Worm (Caenorhabditis elegans) whole organism, mixed stage, embryonic: Measurements from ENCODE around the gene fbxa-50.

Source experiments
- M03D4.4 ChIP-seq: sonication (generic microtip); optimal IDR thresholded peaks from 2 replicates; lab custom pipeline; 2017; ENCODE audit warnings: mild to moderate bottlenecking, missing genetic modification characterization, missing compliant biosample characterization
- bed-3 ChIP-seq: fragments of 200-800 bp; sonication (Bioruptor generic); optimal IDR thresholded peaks from 3 replicates; lab custom pipeline; 2018; ENCODE audit warnings: mild to moderate bottlenecking, missing genetic modification characterization, moderate library complexity, missing compliant biosample characterization
- ceh-43 ChIP-seq: fragments of 200-800 bp; sonication (Bioruptor generic); optimal IDR thresholded peaks from 2 replicates; lab custom pipeline; 2018; ENCODE audit warnings: mild to moderate bottlenecking, missing genetic modification characterization, moderate library complexity, missing compliant biosample characterization
- ceh-83 ChIP-seq: fragments of 200-800 bp; sonication (Bioruptor generic); optimal IDR thresholded peaks from 2 replicates; lab custom pipeline; 2018; ENCODE audit warnings: mild to moderate bottlenecking, missing genetic modification characterization, missing compliant biosample characterization
- ces-1 ChIP-seq: fragments of 150-350 bp; optimal IDR thresholded peaks from 2 replicates; lab custom pipeline; 2014; ENCODE audit warnings: missing biosample characterization, missing genetic modification reagents, missing genetic modification characterization
- cnd-1 ChIP-seq: fragments of 200-800 bp; sonication (Bioruptor generic); optimal IDR thresholded peaks from 2 replicates; lab custom pipeline; 2018; ENCODE audit warnings: mild to moderate bottlenecking, missing genetic modification characterization, missing compliant biosample characterization
- drap-1 ChIP-seq: fragments of 200-800 bp; sonication (Bioruptor generic); optimal IDR thresholded peaks from 3 replicates; lab custom pipeline; 2018; ENCODE audit warnings: mild to moderate bottlenecking, missing genetic modification characterization, missing compliant biosample characterization
- elt-1 ChIP-seq: sonication (generic microtip); optimal IDR thresholded peaks from 2 replicates; lab custom pipeline; 2017; ENCODE audit warnings: missing genetic modification characterization, mild to moderate bottlenecking, missing compliant biosample characterization, antibody characterized with exemption, moderate library complexity, borderline replicate concordance; ENCODE audit not compliant: insufficient read depth
- elt-3 ChIP-seq: fragments of 150-350 bp; optimal IDR thresholded peaks from 2 replicates; lab custom pipeline; 2014; ENCODE audit warnings: missing biosample characterization, missing genetic modification characterization
- flh-1 ChIP-seq: fragments of 200-800 bp; sonication (Bioruptor generic); optimal IDR thresholded peaks from 2 replicates; lab custom pipeline; 2018; ENCODE audit warnings: mild to moderate bottlenecking, missing genetic modification characterization, moderate library complexity, missing compliant biosample characterization
- ham-2 ChIP-seq: fragments of 200-800 bp; sonication (Bioruptor generic); optimal IDR thresholded peaks from 2 replicates; lab custom pipeline; 2018; ENCODE audit warnings: mild to moderate bottlenecking, missing genetic modification characterization, missing compliant biosample characterization
- lin-13 ChIP-seq: fragments of 150-350 bp; optimal IDR thresholded peaks from 2 replicates; lab custom pipeline; 2014; ENCODE audit warnings: missing biosample characterization, missing genetic modification characterization
- lin-32 ChIP-seq: fragments of 200-800 bp; sonication (Bioruptor generic); optimal IDR thresholded peaks from 2 replicates; lab custom pipeline; 2018; ENCODE audit warnings: mild to moderate bottlenecking, missing genetic modification characterization, missing compliant biosample characterization
- lsy-2 ChIP-seq: fragments of 150-350 bp; optimal IDR thresholded peaks from 2 replicates; lab custom pipeline; 2014; ENCODE audit warnings: missing biosample characterization, missing genetic modification characterization
- mab-5 ChIP-seq: fragments of 150-350 bp; optimal IDR thresholded peaks from 2 replicates; lab custom pipeline; 2014; ENCODE audit warnings: missing biosample characterization, missing genetic modification characterization
- mep-1 ChIP-seq: fragments of 150-350 bp; optimal IDR thresholded peaks from 2 replicates; lab custom pipeline; 2017; ENCODE audit warnings: missing biosample characterization, missing genetic modification reagents, missing genetic modification characterization, inconsistent platforms
- mls-2 ChIP-seq: sonication (generic microtip); optimal IDR thresholded peaks from 2 replicates; lab custom pipeline; 2016; ENCODE audit warnings: mild to moderate bottlenecking, missing genetic modification characterization, moderate library complexity, missing compliant biosample characterization
- nhr-12 ChIP-seq: fragments of 150-350 bp; optimal IDR thresholded peaks from 2 replicates; lab custom pipeline; 2014; ENCODE audit warnings: missing biosample characterization, missing genetic modification characterization
- nhr-2 ChIP-seq: fragments of 150-350 bp; optimal IDR thresholded peaks from 2 replicates; lab custom pipeline; 2014; ENCODE audit warnings: missing biosample characterization, missing genetic modification characterization
- nhr-237 ChIP-seq: fragments of 150-350 bp; optimal IDR thresholded peaks from 2 replicates; lab custom pipeline; 2014; ENCODE audit warnings: missing biosample characterization, missing genetic modification characterization
- nhr-28 ChIP-seq: fragments of 150-350 bp; optimal IDR thresholded peaks from 2 replicates; lab custom pipeline; 2014; ENCODE audit warnings: missing biosample characterization, missing genetic modification characterization
- nhr-76 ChIP-seq: sonication (generic microtip); optimal IDR thresholded peaks from 2 replicates; lab custom pipeline; 2017; ENCODE audit warnings: missing biosample characterization, missing genetic modification characterization
- sem-2 ChIP-seq: fragments of 200-800 bp; sonication (Bioruptor generic); optimal IDR thresholded peaks from 2 replicates; lab custom pipeline; 2018; ENCODE audit warnings: mild to moderate bottlenecking, missing genetic modification characterization, missing compliant biosample characterization
- snpc-4 ChIP-seq: fragments of 150-350 bp; optimal IDR thresholded peaks from 2 replicates; lab custom pipeline; 2014; ENCODE audit warnings: missing biosample characterization, missing genetic modification characterization
- sptf-1 ChIP-seq: sonication (generic microtip); optimal IDR thresholded peaks from 2 replicates; lab custom pipeline; 2017; ENCODE audit warnings: mild to moderate bottlenecking, missing genetic modification characterization, moderate library complexity, missing compliant biosample characterization
- tbx-8 ChIP-seq: fragments of 200-800 bp; sonication (Bioruptor generic); optimal IDR thresholded peaks from 2 replicates; lab custom pipeline; 2018; ENCODE audit warnings: mild to moderate bottlenecking, missing genetic modification characterization, moderate library complexity, missing compliant biosample characterization
- unc-120 ChIP-seq: sonication (generic microtip); optimal IDR thresholded peaks from 2 replicates; lab custom pipeline; 2017; ENCODE audit warnings: missing genetic modification characterization, missing compliant biosample characterization; ENCODE audit not compliant: poor library complexity, severe bottlenecking
- unc-62 ChIP-seq: fragments of 150-350 bp; optimal IDR thresholded peaks from 2 replicates; lab custom pipeline; 2014; ENCODE audit warnings: missing biosample characterization, missing genetic modification reagents, missing genetic modification characterization
- zip-8 ChIP-seq: fragments of 150-350 bp; optimal IDR thresholded peaks from 2 replicates; lab custom pipeline; 2014; ENCODE audit warnings: missing biosample characterization, missing genetic modification characterization
- ztf-11 ChIP-seq: fragments of 150-350 bp; optimal IDR thresholded peaks from 2 replicates; lab custom pipeline; 2014; ENCODE audit warnings: missing biosample characterization, missing genetic modification characterization

fbxa-50 gene

DNA sequence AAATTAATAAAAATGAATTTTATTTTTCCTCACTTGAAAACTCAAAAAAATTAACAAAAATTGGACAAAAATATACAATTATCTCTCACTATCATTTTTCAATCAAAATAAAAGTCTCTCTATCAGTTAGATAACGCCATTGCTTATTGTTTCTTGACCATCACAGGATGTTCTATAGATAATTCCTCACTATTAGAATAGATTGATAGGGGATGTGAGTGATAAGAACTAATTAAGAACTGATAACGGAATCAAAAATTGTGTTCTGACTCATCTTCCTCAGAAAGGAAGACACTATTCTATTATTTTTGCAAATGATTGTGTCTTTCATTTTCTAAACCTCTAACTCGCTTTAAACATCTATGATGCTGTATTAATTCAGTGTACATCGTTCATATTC is 816 bp upstream of the fbxa-50 start:
- TF ChIP-seq nhr-12: no peak
- TF ChIP-seq nhr-2: no peak
- no peak for TF ChIP-seq sem-2 (GFP tag; lab: Kevin White, UChicago)
- TF ChIP-seq flh-1 (GFP tag; lab: Kevin White, UChicago): no peak
- TF ChIP-seq, all 35 proteins: peak for 0

DNA sequence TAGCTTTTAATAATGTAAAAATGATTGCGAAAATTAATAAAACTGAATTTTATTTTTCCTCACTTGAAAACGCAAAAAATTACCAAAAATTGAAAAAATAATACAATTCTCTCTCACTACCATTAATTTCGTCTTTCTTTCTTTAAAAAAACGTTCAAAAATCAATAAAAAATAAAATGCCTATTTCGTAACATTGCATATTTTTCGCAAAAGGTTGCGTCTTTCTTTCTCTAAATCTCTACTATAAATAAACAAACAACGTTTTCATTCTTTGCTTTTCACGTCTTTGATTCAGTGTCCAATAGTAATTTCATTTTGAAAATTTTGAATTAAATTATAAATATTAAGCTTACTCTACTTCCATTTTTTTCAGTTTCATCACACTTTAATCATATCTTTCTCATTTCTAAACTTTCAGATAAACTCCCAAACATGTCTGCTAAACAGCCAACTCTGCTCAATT is 3.7 kb downstream of the fbxa-50 start, which contains the start of gene fbxa-37:
fbxa-37 (plus strand) TSS at position 413 of the 463 bp plus-strand sequence.
- no peak for TF ChIP-seq cnd-1 (tag; lab: Kevin White, UChicago)
- TF ChIP-seq unc-120 (tag; lab: Kevin White, UChicago): no peak
- TF ChIP-seq mep-1 (tag; lab: Kevin White, UChicago): no peak
- TF ChIP-seq nhr-76 (tag; lab: Kevin White, UChicago): no peak
- no peak for TF ChIP-seq zip-8 (tag; lab: Kevin White, UChicago)
- TF ChIP-seq unc-62 (GFP tag; lab: Kevin White, UChicago): no peak
- no peak for TF ChIP-seq bed-3 (GFP tag; lab: Kevin White, UChicago)
- TF ChIP-seq ces-1: no peak
- TF ChIP-seq drap-1 (GFP tag; lab: Kevin White, UChicago): no peak
- no peak for TF ChIP-seq tbx-8 (GFP tag; lab: Kevin White, UChicago)
- TF ChIP-seq nhr-237: no peak
- TF ChIP-seq lin-32 (GFP tag; lab: Kevin White, UChicago): no peak
- TF ChIP-seq elt-3: no peak
- TF ChIP-seq mls-2 (tag; lab: Kevin White, UChicago): no peak
- no peak for TF ChIP-seq snpc-4 (tag; lab: Kevin White, UChicago)
- TF ChIP-seq ceh-83: no peak
- no peak for TF ChIP-seq nhr-12
- TF ChIP-seq ham-2 (GFP tag; lab: Kevin White, UChicago): no peak

DNA sequence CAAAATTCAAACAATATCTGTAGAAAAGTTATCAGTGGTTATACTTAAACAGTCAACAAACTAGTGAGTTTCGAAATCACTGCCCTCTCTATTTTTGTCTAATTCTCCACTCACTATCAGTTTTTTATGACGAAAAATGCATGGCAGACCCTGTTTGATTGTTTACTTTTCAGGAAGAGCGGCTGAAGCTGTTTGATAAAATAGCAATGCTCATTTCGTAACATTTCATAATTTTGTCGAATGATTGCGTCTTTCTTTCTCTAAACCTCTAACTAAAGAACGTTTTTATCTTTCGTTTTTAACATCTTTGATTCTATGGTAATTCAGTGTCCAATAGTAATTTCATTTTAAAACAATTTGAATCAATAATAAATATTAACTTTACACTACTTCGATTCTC is 9.1 kb downstream of the fbxa-50 start:
- TF ChIP-seq zip-8 (tag; lab: Kevin White, UChicago) (no peak), cnd-1 (tag; lab: Kevin White, UChicago) (no peak), nhr-28 (tag; lab: Kevin White, UChicago) (no peak), ceh-43 (GFP tag; lab: Kevin White, UChicago) (no peak), bed-3 (GFP tag; lab: Kevin White, UChicago) (no peak), ham-2 (GFP tag; lab: Kevin White, UChicago) (no peak), unc-62 (GFP tag; lab: Kevin White, UChicago) (no peak), tbx-8 (GFP tag; lab: Kevin White, UChicago) (no peak), elt-1 (tag; lab: Kevin White, UChicago) (no peak), nhr-237 (no peak)

DNA sequence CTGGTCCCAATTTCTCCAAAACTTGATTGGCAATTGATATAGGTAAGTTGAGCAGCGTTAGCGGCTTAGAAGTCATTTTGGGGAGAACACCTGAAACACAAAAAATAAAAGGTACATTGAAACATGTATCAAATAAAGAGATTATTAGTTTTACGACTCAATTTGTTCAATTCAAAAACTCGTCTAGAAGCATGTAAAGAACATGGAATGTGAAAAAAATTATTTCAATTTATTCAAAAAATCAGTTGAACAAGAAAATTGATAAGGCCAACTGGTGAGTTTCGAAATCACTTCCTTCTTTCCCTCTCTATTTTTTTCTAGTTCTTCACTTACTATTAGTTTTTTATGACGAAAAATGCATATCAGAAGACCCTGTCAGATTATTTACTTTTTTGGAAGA is 12.8 kb downstream of the fbxa-50 start, which contains the start of gene fbxa-30:
fbxa-30 (minus strand) TSS at position 101 of the 400 bp plus-strand sequence.
- TF ChIP-seq sem-2 (GFP tag; lab: Kevin White, UChicago): no peak
- TF ChIP-seq drap-1 (GFP tag; lab: Kevin White, UChicago): no peak
- TF ChIP-seq sptf-1 (tag; lab: Kevin White, UChicago): no peak
- no peak for TF ChIP-seq mab-5 (tag; lab: Kevin White, UChicago)
- TF ChIP-seq elt-1 (tag; lab: Kevin White, UChicago): no peak
- no peak for TF ChIP-seq M03D4.4 (tag; lab: Kevin White, UChicago)
- no peak for TF ChIP-seq cnd-1 (tag; lab: Kevin White, UChicago)
- TF ChIP-seq nhr-28 (tag; lab: Kevin White, UChicago): no peak
- no peak for TF ChIP-seq lin-32 (GFP tag; lab: Kevin White, UChicago)
- no peak for TF ChIP-seq ham-2 (GFP tag; lab: Kevin White, UChicago)

DNA sequence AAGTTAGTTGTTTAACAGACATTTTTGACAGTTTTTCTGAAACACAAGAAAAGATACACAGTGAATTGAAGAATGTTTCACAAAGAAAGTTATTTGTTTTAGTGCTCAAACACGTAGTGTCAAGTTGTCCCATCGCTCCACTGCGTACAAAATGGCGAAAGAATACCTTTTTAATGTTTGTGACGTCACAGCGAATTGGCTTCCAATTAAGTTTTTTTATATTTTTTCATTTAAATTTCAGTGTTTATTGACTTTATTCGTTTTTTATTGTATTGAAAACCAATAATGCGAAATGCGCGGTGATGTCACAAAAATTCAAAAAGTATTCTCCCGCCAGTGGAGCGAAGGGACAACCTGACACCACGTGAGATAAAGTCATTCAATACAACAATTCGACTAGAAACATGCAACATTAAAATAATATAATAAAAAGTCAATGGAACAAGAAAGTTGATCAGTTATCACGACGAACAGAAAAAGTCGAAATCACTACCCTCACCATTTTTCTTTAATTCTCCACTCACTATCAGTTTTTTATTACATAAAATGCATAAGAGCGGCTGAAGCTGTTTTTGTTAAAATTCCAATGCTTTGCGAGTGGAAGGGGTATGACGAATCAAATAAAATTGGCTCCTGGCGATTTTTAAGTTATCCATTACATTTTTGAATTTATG is 14.5 kb downstream of the fbxa-50 start, which contains the start of gene fbxa-29:
fbxa-29 (minus strand) TSS at position 51 of the 674 bp plus-strand sequence.
- TF ChIP-seq elt-1 (tag; lab: Kevin White, UChicago) (no peak), ztf-11 (tag; lab: Kevin White, UChicago) (no peak), ces-1 (no peak), M03D4.4 (tag; lab: Kevin White, UChicago) (no peak), nhr-76 (tag; lab: Kevin White, UChicago) (no peak), sptf-1 (tag; lab: Kevin White, UChicago) (no peak), bed-3 (GFP tag; lab: Kevin White, UChicago) (no peak), flh-1 (GFP tag; lab: Kevin White, UChicago) (no peak), lsy-2 (tag; lab: Kevin White, UChicago) (no peak), lin-13 (no peak), unc-62 (GFP tag; lab: Kevin White, UChicago) (no peak), cnd-1 (tag; lab: Kevin White, UChicago) (no peak)
